Worm (Caenorhabditis elegans) whole organism, young adult: Measurements from ENCODE around the gene dpy-17.

Source experiments
- ceh-58 ChIP-seq: fragments of 200-800 bp; sonication (Bioruptor generic); IDR thresholded peaks from 2 replicates; pipeline ENCODE4 v1.3.6; 2022; ENCODE audit warnings: missing genetic modification characterization, missing compliant biosample characterization
- nfya-1 ChIP-seq: sonication (generic microtip); optimal IDR thresholded peaks from 2 replicates; lab custom pipeline; 2017; ENCODE audit warnings: antibody characterized with exemption, missing compliant biosample characterization, missing genetic modification characterization, borderline replicate concordance; ENCODE audit not compliant: insufficient read depth

ce11 chrIII:5085529-5085928 is 21.6 kb upstream of the dpy-17 start, which contains the start of gene cah-1:
- TF ChIP-seq nfya-1 (no peak), ceh-58 (GFP tag; lab: Robert Waterston, UW) (no peak)
